Worm (Caenorhabditis elegans) whole organism, late embryonic: ENCODE measurements around the gene col-138.

Experiments
- C38D4.7 ChIP-seq: fragments of 200-800 bp; sonication (Bioruptor generic); optimal IDR thresholded peaks from 2 replicates; lab custom pipeline; 2018; ENCODE audit warnings: mild to moderate bottlenecking, missing genetic modification characterization, moderate library complexity, missing compliant biosample characterization
- K09A11.1 ChIP-seq: sonication (generic microtip); optimal IDR thresholded peaks from 2 replicates; lab custom pipeline; 2017; ENCODE audit warnings: antibody characterized with exemption, mild to moderate bottlenecking, missing genetic modification characterization, missing compliant biosample characterization; ENCODE audit not compliant: insufficient read depth
- ceh-45 ChIP-seq: fragments of 200-800 bp; sonication (Bioruptor generic); IDR thresholded peaks from 2 replicates; pipeline ENCODE4 v1.3.6; 2022; ENCODE audit warnings: missing genetic modification reagents, missing genetic modification characterization, missing compliant biosample characterization
- ceh-48 ChIP-seq: sonication (generic microtip); optimal IDR thresholded peaks from 2 replicates; lab custom pipeline; 2016; ENCODE audit warnings: missing genetic modification characterization, inconsistent platforms, missing compliant biosample characterization
- lin-11 ChIP-seq: fragments of 200-800 bp; sonication (Bioruptor generic); optimal IDR thresholded peaks from 2 replicates; lab custom pipeline; 2018; ENCODE audit warnings: mild to moderate bottlenecking, missing genetic modification characterization, missing compliant biosample characterization
- nhr-11 ChIP-seq: fragments of 150-350 bp; optimal IDR thresholded peaks from 2 replicates; lab custom pipeline; 2014; ENCODE audit warnings: missing biosample characterization, missing genetic modification characterization
- pag-3 ChIP-seq: sonication (generic microtip); optimal IDR thresholded peaks from 2 replicates; lab custom pipeline; 2016; ENCODE audit warnings: missing compliant biosample characterization, missing genetic modification characterization, borderline replicate concordance
- pax-1 ChIP-seq: fragments of 150-350 bp; optimal IDR thresholded peaks from 2 replicates; lab custom pipeline; 2014; ENCODE audit warnings: missing biosample characterization, missing genetic modification characterization
- pha-4 ChIP-seq: fragments of 150-350 bp; optimal IDR thresholded peaks from 2 replicates; lab custom pipeline; 2018; ENCODE audit warnings: missing biosample characterization, missing genetic modification reagents, missing genetic modification characterization
- pqm-1 ChIP-seq: sonication (generic microtip); optimal IDR thresholded peaks from 2 replicates; lab custom pipeline; 2016; ENCODE audit warnings: missing genetic modification characterization, missing compliant biosample characterization
- ref-2 ChIP-seq: sonication (generic microtip); optimal IDR thresholded peaks from 2 replicates; lab custom pipeline; 2016; ENCODE audit warnings: missing genetic modification characterization, missing compliant biosample characterization
- sdc-2 ChIP-seq: sonication (generic microtip); optimal IDR thresholded peaks from 2 replicates; lab custom pipeline; 2016; ENCODE audit warnings: missing genotype, missing genetic modification characterization, missing compliant biosample characterization

DNA sequence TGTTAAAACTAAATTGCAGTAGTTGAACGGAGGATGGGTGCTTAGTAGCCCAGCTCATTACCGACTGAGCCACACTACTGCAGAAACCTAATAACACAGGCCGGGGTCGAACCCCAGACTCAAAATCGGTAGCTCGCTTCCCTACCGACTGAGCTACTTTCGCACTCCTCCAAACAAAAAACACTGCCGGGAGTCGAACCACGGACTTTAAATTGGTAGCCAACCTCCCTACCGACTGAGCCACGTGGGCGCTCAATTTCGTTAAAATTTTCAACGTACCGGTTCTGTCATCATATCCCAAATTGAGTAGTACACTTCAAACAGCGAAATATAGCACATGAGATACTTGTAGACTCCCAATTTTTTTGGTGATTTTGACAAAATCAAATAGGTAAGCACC lies 33.1 kb downstream of the col-138 start:
- TF ChIP-seq K09A11.1, result no peak
- TF ChIP-seq ref-2 (tag; lab: Kevin White, UChicago), result no peak
- TF ChIP-seq ceh-45 (GFP tag; lab: Robert Waterston, UW), result no peak
- no peak for TF ChIP-seq ceh-48 (tag; lab: Kevin White, UChicago)
- TF ChIP-seq nhr-11 (tag; lab: Kevin White, UChicago), result no peak
- no peak for TF ChIP-seq pha-4
- TF ChIP-seq sdc-2 (tag; lab: Kevin White, UChicago), result no peak
- no peak for TF ChIP-seq pax-1 (tag; lab: Kevin White, UChicago)
- no peak for TF ChIP-seq lin-11
- no peak for TF ChIP-seq C38D4.7 (GFP tag; lab: Kevin White, UChicago)
- no peak for TF ChIP-seq pqm-1 (tag; lab: Kevin White, UChicago)
- no peak for TF ChIP-seq pag-3
